Worm (Caenorhabditis elegans): ENCODE results near the gene smf-3.

DNA sequence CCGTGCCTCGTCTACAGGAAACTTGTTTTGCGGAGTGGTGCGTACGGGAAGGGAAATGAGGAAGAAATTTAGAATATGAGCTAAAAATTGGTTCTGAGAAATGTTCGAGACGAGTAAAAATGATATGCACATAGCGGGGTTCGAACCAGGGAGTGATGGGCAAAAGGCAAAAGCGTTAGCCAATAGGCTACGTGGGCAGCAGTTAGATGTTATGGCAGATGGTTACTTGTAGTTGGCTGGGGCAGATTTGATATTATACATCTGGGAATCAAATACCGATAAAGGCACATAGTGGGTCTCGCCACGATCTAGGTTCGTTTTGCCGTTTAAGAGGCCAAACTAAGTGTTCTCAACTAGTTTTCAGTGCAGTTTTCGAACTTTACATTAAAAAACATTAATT lies 38.6 kb downstream of the smf-3 start:
- TF ChIP-seq med-1 (GFP tag; optimal IDR thresholded peaks at IDR 0.05; ENCODE audit: insufficient read depth) (no peak), flt-1 (GFP tag; IDR thresholded peaks at IDR 0.05) (peak; percentile 78)
